Worm (Caenorhabditis elegans) whole organism, L3 larva: ENCODE data around the gene trpa-1.

Source experiments
- ama-1 ChIP-seq: fragments of 150-350 bp; optimal IDR thresholded peaks from 2 replicates; lab custom pipeline; 2018
- fos-1 ChIP-seq: fragments of 150-350 bp; optimal IDR thresholded peaks from 2 replicates; lab custom pipeline; 2014; ENCODE audit warnings: missing biosample characterization, missing genetic modification characterization
- jun-1 ChIP-seq: fragments of 150-350 bp; optimal IDR thresholded peaks from 2 replicates; lab custom pipeline; 2014; ENCODE audit warnings: missing biosample characterization, missing genetic modification reagents, missing genetic modification characterization
- lin-39 ChIP-seq: fragments of 150-350 bp; optimal IDR thresholded peaks from 2 replicates; lab custom pipeline; 2018; ENCODE audit warnings: missing biosample characterization, missing genetic modification reagents, missing genetic modification characterization
- nhr-25 ChIP-seq: sonication (generic microtip); optimal IDR thresholded peaks from 2 replicates; lab custom pipeline; 2017; ENCODE audit warnings: missing biosample characterization, missing genetic modification characterization
- nhr-77 ChIP-seq: fragments of 150-350 bp; optimal IDR thresholded peaks from 2 replicates; lab custom pipeline; 2014; ENCODE audit warnings: missing biosample characterization, missing genetic modification characterization
- snpc-4 ChIP-seq: fragments of 150-350 bp; optimal IDR thresholded peaks from 2 replicates; lab custom pipeline; 2014; ENCODE audit warnings: missing biosample characterization, missing genetic modification characterization
- tbx-2 ChIP-seq: sonication (generic microtip); optimal IDR thresholded peaks from 2 replicates; lab custom pipeline; 2016; ENCODE audit warnings: mild to moderate bottlenecking, missing genetic modification characterization, missing compliant biosample characterization
- unc-62 ChIP-seq: fragments of 150-350 bp; sonication (generic microtip); optimal IDR thresholded peaks from 4 replicates; lab custom pipeline; 2014; ENCODE audit warnings: missing biosample characterization, missing genetic modification reagents, missing genetic modification characterization

DNA sequence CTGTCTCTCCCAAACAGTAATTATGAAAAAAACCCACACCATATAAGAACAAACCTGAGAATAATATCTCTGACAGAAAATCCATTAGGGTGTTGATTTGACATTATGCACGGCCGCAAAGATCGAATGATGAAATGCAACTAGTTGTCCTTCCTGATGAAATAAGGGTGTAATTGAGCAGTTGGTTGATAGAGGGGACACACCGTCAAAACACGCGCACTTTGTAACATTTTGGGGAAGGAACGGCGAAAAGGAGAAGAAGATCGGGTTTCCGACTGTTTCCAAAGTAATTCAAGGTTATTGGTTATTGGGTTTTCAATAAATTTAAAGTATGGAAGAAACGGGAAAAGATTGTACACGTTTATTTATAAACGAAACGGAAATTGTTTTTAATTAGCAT, 57.7 kb downstream of the trpa-1 start, which contains the start of gene ZK822.1:
- TF ChIP-seq ama-1 (no peak), nhr-77 (tag; lab: Kevin White, UChicago) (no peak), lin-39 (tag; lab: Kevin White, UChicago) (no peak), snpc-4 (tag; lab: Kevin White, UChicago) (no peak), jun-1 (no peak), nhr-25 (no peak), tbx-2 (tag; lab: Kevin White, UChicago) (no peak), fos-1 (no peak), unc-62 (GFP tag; lab: Kevin White, UChicago) (no peak)
